Fruit fly (Drosophila melanogaster) whole organism, embryonic: ENCODE measurements around the gene ab.

Experiments used
- CG10209 ChIP-seq: fragments of 200-800 bp; sonication (Bioruptor generic); optimal IDR thresholded peaks from 3 replicates; lab custom pipeline; 2017; ENCODE audit warnings: missing biosample characterization, mild to moderate bottlenecking, missing genetic modification characterization, missing genetic modification reagents
- CG10267 ChIP-seq: fragments of 200-800 bp; sonication (Bioruptor generic); optimal IDR thresholded peaks from 2 replicates; lab custom pipeline; 2018; ENCODE audit warnings: missing biosample characterization, mild to moderate bottlenecking, missing genetic modification characterization, moderate library complexity
- CG10366 ChIP-seq: fragments of 200-800 bp; sonication (Bioruptor generic); IDR thresholded peaks from 2 replicates; pipeline ENCODE4 v1.3.6; 2022; ENCODE audit warnings: missing biosample characterization, missing genetic modification characterization
- CG10959 ChIP-seq: fragments of 200-800 bp; sonication (Bioruptor generic); IDR thresholded peaks from 2 replicates; pipeline ENCODE4 v1.3.6; 2022; ENCODE audit warnings: missing biosample characterization, missing genetic modification characterization
- CG12104 ChIP-seq: fragments of 200-800 bp; sonication (Bioruptor generic); optimal IDR thresholded peaks from 3 replicates; lab custom pipeline; 2016; ENCODE audit warnings: missing biosample characterization, missing genetic modification characterization
- CG12155 ChIP-seq: fragments of 200-800 bp; sonication (Bioruptor generic); optimal IDR thresholded peaks from 3 replicates; lab custom pipeline; 2016; ENCODE audit warnings: missing biosample characterization, missing genetic modification characterization
- CG12391 ChIP-seq: fragments of 200-800 bp; sonication (Bioruptor generic); optimal IDR thresholded peaks from 3 replicates; lab custom pipeline; 2018; ENCODE audit warnings: missing biosample characterization, mild to moderate bottlenecking, missing genetic modification characterization, moderate library complexity
- CG13296 ChIP-seq: fragments of 200-800 bp; sonication (Bioruptor generic); optimal IDR thresholded peaks from 3 replicates; lab custom pipeline; 2018; ENCODE audit warnings: missing biosample characterization, mild to moderate bottlenecking, missing genetic modification characterization
- CG13775 ChIP-seq: fragments of 200-800 bp; sonication (Bioruptor generic); optimal IDR thresholded peaks from 3 replicates; lab custom pipeline; 2017; ENCODE audit warnings: missing biosample characterization, mild to moderate bottlenecking, missing genetic modification characterization
- CG15011 ChIP-seq: fragments of 200-800 bp; sonication (Bioruptor generic); optimal IDR thresholded peaks from 3 replicates; lab custom pipeline; 2018; ENCODE audit warnings: missing biosample characterization, mild to moderate bottlenecking, missing genetic modification characterization
- CG1647 ChIP-seq: fragments of 200-800 bp; sonication (Bioruptor generic); optimal IDR thresholded peaks from 3 replicates; lab custom pipeline; 2016; ENCODE audit warnings: missing biosample characterization, missing genetic modification characterization
- CG17568 ChIP-seq: fragments of 200-800 bp; sonication (Bioruptor generic); optimal IDR thresholded peaks from 2 replicates; lab custom pipeline; 2018; ENCODE audit warnings: missing biosample characterization, mild to moderate bottlenecking, missing genetic modification characterization, moderate library complexity
- CG17912 ChIP-seq: fragments of 200-800 bp; sonication (Bioruptor generic); optimal IDR thresholded peaks from 2 replicates; lab custom pipeline; 2018; ENCODE audit warnings: missing biosample characterization, mild to moderate bottlenecking, missing genetic modification characterization
- CG18599 ChIP-seq: fragments of 200-800 bp; sonication (Bioruptor generic); optimal IDR thresholded peaks from 3 replicates; lab custom pipeline; 2017; ENCODE audit warnings: missing biosample characterization, missing genetic modification characterization, mild to moderate bottlenecking, moderate library complexity, missing genetic modification reagents
- CG30020 ChIP-seq: fragments of 200-800 bp; optimal IDR thresholded peaks from 2 replicates; lab custom pipeline; 2019; ENCODE audit warnings: missing biosample characterization, mild to moderate bottlenecking, missing genetic modification characterization, moderate library complexity
- CG32772 ChIP-seq: fragments of 200-800 bp; sonication (Bioruptor generic); IDR thresholded peaks from 2 replicates; pipeline ENCODE4 v1.3.6; 2022; ENCODE audit warnings: missing biosample characterization, missing genetic modification characterization
- CG4730 ChIP-seq: fragments of 200-800 bp; sonication (Bioruptor generic); IDR thresholded peaks from 2 replicates; pipeline ENCODE4 v1.3.6; 2022; ENCODE audit warnings: missing biosample characterization, missing genetic modification characterization
- CG6254 ChIP-seq: fragments of 200-800 bp; sonication (Bioruptor generic); optimal IDR thresholded peaks from 3 replicates; lab custom pipeline; 2017; ENCODE audit warnings: mild to moderate bottlenecking, missing biosample characterization, missing genetic modification reagents, missing genetic modification characterization
- CG7556 ChIP-seq: fragments of 200-800 bp; sonication (Bioruptor generic); optimal IDR thresholded peaks from 2 replicates; lab custom pipeline; 2017; ENCODE audit warnings: missing biosample characterization, mild to moderate bottlenecking, missing genetic modification characterization
- CG7987 ChIP-seq: fragments of 200-800 bp; sonication (Bioruptor generic); optimal IDR thresholded peaks from 2 replicates; lab custom pipeline; 2018; ENCODE audit warnings: missing biosample characterization, mild to moderate bottlenecking, missing genetic modification characterization, moderate library complexity
- CG8290 ChIP-seq, 3 experiments: fragments of 200-800 bp; sonication (Bioruptor generic); optimal IDR thresholded peaks; 2 replicates each; lab custom pipeline; 2016 to 2019; ENCODE audit warnings: missing biosample characterization in 3 of 3, missing genetic modification characterization in 3 of 3, mild to moderate bottlenecking in 2 of 3, moderate library complexity in 1 of 3
- CG8944 ChIP-seq: fragments of 200-800 bp; sonication (Bioruptor generic); optimal IDR thresholded peaks from 3 replicates; lab custom pipeline; 2016; ENCODE audit warnings: missing biosample characterization, missing genetic modification characterization
- D19A ChIP-seq: fragments of 200-800 bp; optimal IDR thresholded peaks from 3 replicates; lab custom pipeline; 2019; ENCODE audit warnings: missing biosample characterization, mild to moderate bottlenecking, missing genetic modification characterization, moderate library complexity
- E2f2 ChIP-seq: fragments of 200-800 bp; sonication (Bioruptor generic); IDR thresholded peaks from 2 replicates; pipeline ENCODE4 v1.3.6; 2022; ENCODE audit warnings: missing biosample characterization, missing genetic modification characterization
- H2.0 ChIP-seq: fragments of 200-800 bp; sonication (Bioruptor generic); IDR thresholded peaks from 2 replicates; pipeline ENCODE4 v1.3.6; 2022; ENCODE audit warnings: missing biosample characterization, missing genetic modification characterization
- HmgD ChIP-seq: fragments of 200-800 bp; sonication (Bioruptor generic); optimal IDR thresholded peaks from 3 replicates; lab custom pipeline; 2016; ENCODE audit warnings: missing biosample characterization, missing genetic modification characterization
- Hr39 ChIP-seq: fragments of >200 bp; optimal IDR thresholded peaks from 2 replicates; lab custom pipeline; 2017
- Med ChIP-seq: fragments of 200-800 bp; sonication (Bioruptor generic); peaks from one replicate; lab custom pipeline; 2016; ENCODE audit warnings: missing biosample characterization, missing genetic modification characterization, mild to moderate bottlenecking, inconsistent platforms, moderate library complexity
- Nf-YB ChIP-seq: fragments of 200-800 bp; sonication (Bioruptor generic); optimal IDR thresholded peaks from 3 replicates; lab custom pipeline; 2019; ENCODE audit warnings: missing biosample characterization, mild to moderate bottlenecking, missing genetic modification characterization, moderate library complexity
- Nf-YC ChIP-seq: fragments of 200-800 bp; optimal IDR thresholded peaks from 3 replicates; lab custom pipeline; 2019; ENCODE audit warnings: missing biosample characterization, mild to moderate bottlenecking, missing genetic modification characterization, moderate library complexity
- Oli ChIP-seq: fragments of 200-800 bp; sonication (Bioruptor generic); optimal IDR thresholded peaks from 2 replicates; lab custom pipeline; 2018; ENCODE audit warnings: missing biosample characterization, mild to moderate bottlenecking, missing genetic modification characterization, moderate library complexity
- PHDP ChIP-seq: fragments of 200-800 bp; sonication (Bioruptor generic); optimal IDR thresholded peaks from 3 replicates; lab custom pipeline; 2018; ENCODE audit warnings: missing biosample characterization, mild to moderate bottlenecking, missing genetic modification characterization, moderate library complexity
- Xbp1 ChIP-seq: fragments of 200-800 bp; sonication (Bioruptor generic); optimal IDR thresholded peaks from 3 replicates; lab custom pipeline; 2016; ENCODE audit warnings: missing biosample characterization, mild to moderate bottlenecking, missing genetic modification characterization
- chif ChIP-seq, 2 experiments: fragments of 200-800 bp; sonication (Bioruptor generic); optimal IDR thresholded peaks; 3 replicates each; lab custom pipeline; 2016; ENCODE audit warnings: missing biosample characterization in 2 of 2, missing genetic modification characterization in 2 of 2
- chm ChIP-seq: fragments of 200-800 bp; sonication (Bioruptor generic); IDR thresholded peaks from 2 replicates; pipeline ENCODE4 v1.3.6; 2022; ENCODE audit warnings: missing biosample characterization, missing genetic modification characterization
- dmrt99B ChIP-seq: fragments of 200-800 bp; sonication (Bioruptor generic); optimal IDR thresholded peaks from 2 replicates; lab custom pipeline; 2018; ENCODE audit warnings: missing biosample characterization, mild to moderate bottlenecking, missing genetic modification characterization, moderate library complexity
- esg ChIP-seq: fragments of 200-800 bp; sonication (Bioruptor generic); conservative IDR thresholded peaks from 2 replicates; pipeline ENCODE4 v1.3.6; 2022; ENCODE audit warnings: missing biosample characterization, missing genetic modification characterization
- fd96Cb ChIP-seq: fragments of 200-800 bp; sonication (Bioruptor generic); optimal IDR thresholded peaks from 2 replicates; lab custom pipeline; 2018; ENCODE audit warnings: missing biosample characterization, mild to moderate bottlenecking, missing genetic modification characterization, moderate library complexity
- kni ChIP-seq: fragments of 200-800 bp; sonication (Bioruptor generic); optimal IDR thresholded peaks from 3 replicates; lab custom pipeline; 2017; ENCODE audit warnings: mild to moderate bottlenecking, missing biosample characterization, missing genetic modification reagents, missing genetic modification characterization
- lbe ChIP-seq: fragments of 200-800 bp; sonication (Bioruptor generic); optimal IDR thresholded peaks from 2 replicates; lab custom pipeline; 2016; ENCODE audit warnings: missing biosample characterization, mild to moderate bottlenecking, missing genetic modification characterization
- org-1 ChIP-seq: fragments of 200-800 bp; sonication (Bioruptor generic); optimal IDR thresholded peaks from 2 replicates; lab custom pipeline; 2017; ENCODE audit warnings: missing biosample characterization, missing genetic modification characterization
- peb ChIP-seq: fragments of 200-800 bp; sonication (Bioruptor generic); IDR thresholded peaks from 2 replicates; pipeline ENCODE4 v1.3.6; 2022; ENCODE audit warnings: missing biosample characterization, missing genetic modification characterization
- ranshi ChIP-seq: fragments of 200-800 bp; sonication (Bioruptor generic); IDR thresholded peaks from 2 replicates; pipeline ENCODE4 v1.3.6; 2022; ENCODE audit warnings: missing biosample characterization, missing genetic modification characterization
- sc ChIP-seq, 3 experiments: fragments of >200 bp in 2 of 3; fragments of 200-800 bp in 1 of 3; sonication (Bioruptor generic) in 1 of 3; optimal IDR thresholded peaks; 2 replicates in 2 of 3; 3 replicates in 1 of 3; lab custom pipeline; 2017; ENCODE audit warnings: mild to moderate bottlenecking in 1 of 3, missing biosample characterization in 1 of 3, missing genetic modification characterization in 1 of 3, missing genetic modification reagents in 1 of 3
- so ChIP-seq: fragments of 200-800 bp; sonication (Bioruptor generic); IDR thresholded peaks from 3 replicates; pipeline ENCODE4 v1.3.6; 2022; ENCODE audit warnings: missing biosample characterization, missing genetic modification characterization
- tin ChIP-seq: fragments of 200-800 bp; sonication (Bioruptor generic); optimal IDR thresholded peaks from 3 replicates; lab custom pipeline; 2016; ENCODE audit warnings: missing biosample characterization, missing genetic modification characterization
- twi ChIP-seq: fragments of 200-800 bp; optimal IDR thresholded peaks from 2 replicates; lab custom pipeline; 2019; ENCODE audit warnings: missing biosample characterization, mild to moderate bottlenecking, missing genetic modification characterization, moderate library complexity
- wor ChIP-seq: fragments of 200-800 bp; sonication (Bioruptor generic); IDR thresholded peaks from 2 replicates; pipeline ENCODE4 v1.3.6; 2022; ENCODE audit warnings: missing biosample characterization, missing genetic modification characterization
- zfh2 ChIP-seq: fragments of 200-800 bp; sonication (Bioruptor generic); optimal IDR thresholded peaks from 2 replicates; lab custom pipeline; 2016; ENCODE audit warnings: missing biosample characterization, missing genetic modification characterization

The ab gene

dm6 chr2L:11189116-11189449 lies 21.4 kb upstream of the ab start (continued):
- TF ChIP-seq wor (GFP tag; lab: Robert Waterston, UW), result no peak
- TF ChIP-seq CG1647 (GFP tag; lab: Kevin White, UChicago), result no peak
- no peak for TF ChIP-seq Hr39 (lab: Kevin White, UChicago)
- TF ChIP-seq chm, result peak; percentile 79; the same call in 1 of the 2 replicates
- TF ChIP-seq org-1 (GFP tag; lab: Kevin White, UChicago), result peak; percentile 51
- TF ChIP-seq CG13775 (GFP tag; lab: Kevin White, UChicago), result peak; percentile 63
- peak; percentile 50; the same call in 1 of the 2 replicates for TF ChIP-seq ranshi (GFP tag; lab: Robert Waterston, UW)
- peak; percentile 13 for TF ChIP-seq dmrt99B
- no peak for TF ChIP-seq CG30020
- TF ChIP-seq CG17568 (GFP tag; lab: Kevin White, UChicago), result no peak
- TF ChIP-seq CG12104 (GFP tag; lab: Kevin White, UChicago), result peak; percentile 14
- peak; percentile 30 for TF ChIP-seq kni
- TF ChIP-seq CG18599 (GFP tag; lab: Kevin White, UChicago), result no peak
- TF ChIP-seq CG15011 (GFP tag; lab: Kevin White, UChicago), result peak; percentile 5
- TF ChIP-seq esg (GFP tag; lab: Robert Waterston, UW), result peak; percentile 29; the same call in 1 of the 2 replicates
- TF ChIP-seq D19A (tag; lab: Kevin White, UChicago), result peak; percentile 78
- TF ChIP-seq CG8290 (GFP tag; optimal IDR thresholded peaks at IDR 0.05; lab: Kevin White, UChicago), result peak; percentile 62
- no peak for TF ChIP-seq CG8290 (tag; optimal IDR thresholded peaks at IDR 0.05; lab: Kevin White, UChicago)
- TF ChIP-seq CG10366 (GFP tag; lab: Robert Waterston, UW), result peak; percentile 23; the same call in 1 of the 2 replicates
- peak; percentile 79 for TF ChIP-seq CG12391 (tag; lab: Kevin White, UChicago)
- no peak for TF ChIP-seq CG7987 (GFP tag; lab: Kevin White, UChicago)
- peak in 1 of 2 experiments; percentile 33 for TF ChIP-seq chif (GFP tag; optimal IDR thresholded peaks at IDR 0.05; lab: Kevin White, UChicago)
- TF ChIP-seq Oli (tag; lab: Kevin White, UChicago), result peak; percentile 52
- TF ChIP-seq Xbp1 (GFP tag; lab: Kevin White, UChicago), result peak; percentile 32
- TF ChIP-seq zfh2, result no peak
- TF ChIP-seq sc (optimal IDR thresholded peaks at IDR 0.05; lab: Kevin White, UChicago), result no peak
- peak; percentile 53 for TF ChIP-seq sc (GFP tag; optimal IDR thresholded peaks at IDR 0.05; lab: Kevin White, UChicago)
- peak; percentile 29; the same call in 1 of the 2 replicates for TF ChIP-seq H2.0 (GFP tag; lab: Robert Waterston, UW)
- 0 out of 2 replicates have a peak, but pooled peaks have one; percentile 10 for TF ChIP-seq CG4730 (GFP tag; lab: Robert Waterston, UW)
- TF ChIP-seq Nf-YB (GFP tag; lab: Kevin White, UChicago), result peak; percentile 48
- no peak for TF ChIP-seq Nf-YC (tag; lab: Kevin White, UChicago)
- TF ChIP-seq peb (GFP tag; lab: Robert Waterston, UW), result peak; percentile 56; the same call in 1 of the 2 replicates
- no peak for TF ChIP-seq CG8944 (GFP tag; lab: Kevin White, UChicago)
- TF ChIP-seq CG13296 (GFP tag; lab: Kevin White, UChicago), result no peak
- peak; percentile 30; the same call in 1 of the 2 replicates for TF ChIP-seq CG32772
- TF ChIP-seq CG12155 (GFP tag; lab: Kevin White, UChicago), result peak; percentile 43
- TF ChIP-seq CG7556 (GFP tag; lab: Kevin White, UChicago), result peak; percentile 55
- peak; percentile 85 for TF ChIP-seq CG10959 (GFP tag; lab: Robert Waterston, UW)
- peak; percentile 17; the same call in 1 of the 2 replicates for TF ChIP-seq E2f2 (GFP tag; lab: Robert Waterston, UW)
- TF ChIP-seq CG17912, result no peak
- TF ChIP-seq CG10209, result peak; percentile 70
- no peak for TF ChIP-seq HmgD
- peak; percentile 69 for TF ChIP-seq CG10267 (tag; lab: Kevin White, UChicago)
- TF ChIP-seq so (GFP tag; lab: Robert Waterston, UW), result no peak
- TF ChIP-seq Med (GFP tag; lab: Kevin White, UChicago), result peak; percentile 74
- peak; percentile 54 for TF ChIP-seq fd96Cb (tag; lab: Kevin White, UChicago)
- peak; percentile 1 for TF ChIP-seq twi (tag; lab: Kevin White, UChicago)
- peak; percentile 35 for TF ChIP-seq tin (GFP tag; lab: Kevin White, UChicago)
- peak; percentile 18 for TF ChIP-seq lbe (GFP tag; lab: Kevin White, UChicago)
- TF ChIP-seq PHDP (tag; lab: Kevin White, UChicago), result peak; percentile 56
- peak; percentile 42 for TF ChIP-seq CG6254 (GFP tag; lab: Kevin White, UChicago)
